Fruit fly (Drosophila melanogaster): ENCODE data around the gene CG2924.

Gene CG2924

dm6 chrX:2293294-2293988, 22.9 kb upstream of the CG2924 start, which contains the start of gene CG2865 (continued):
- TF ChIP-seq gcm2 (GFP tag; optimal IDR thresholded peaks at IDR 0.05) (peak; percentile 87), phol (tag; optimal IDR thresholded peaks at IDR 0.05) (peak; percentile 92), H15 (GFP tag; IDR thresholded peaks at IDR 0.05) (peak; percentile 69; the same call in 1 of the 3 replicates), maf-S (GFP tag; optimal IDR thresholded peaks at IDR 0.05) (peak; percentile 91), z (GFP tag; IDR thresholded peaks at IDR 0.05) (peak; percentile 80), CG32532 (GFP tag; IDR thresholded peaks at IDR 0.05) (peak; percentile 91), CG3281 (GFP tag; optimal IDR thresholded peaks at IDR 0.05) (peak; percentile 97), Antp (GFP tag; optimal IDR thresholded peaks at IDR 0.05) (peak; percentile 88), Sry-β (GFP tag; optimal IDR thresholded peaks at IDR 0.05) (peak; percentile 63), Ptx1 (GFP tag; IDR thresholded peaks at IDR 0.05) (peak; percentile 90), CG8388 (GFP tag; optimal IDR thresholded peaks at IDR 0.05) (peak; percentile 91), tio (GFP tag; optimal IDR thresholded peaks at IDR 0.05) (peak; percentile 90), CG10274 (GFP tag; optimal IDR thresholded peaks at IDR 0.05) (peak; percentile 79), CG11093 (GFP tag; IDR thresholded peaks at IDR 0.05) (peak; percentile 74; the same call in 2 of the 3 replicates), wek (GFP tag; optimal IDR thresholded peaks at IDR 0.05) (peak; percentile 73), CG3407 (GFP tag; optimal IDR thresholded peaks at IDR 0.05) (peak; percentile 88), NC2β (GFP tag; optimal IDR thresholded peaks at IDR 0.05) (peak; percentile 82), mld (GFP tag; IDR thresholded peaks at IDR 0.05; ENCODE audit: partially characterized antibody) (no peak), repo (GFP tag; optimal IDR thresholded peaks at IDR 0.05) (peak; percentile 78), jumu (GFP tag; optimal IDR thresholded peaks at IDR 0.05) (peak; percentile 87), Meics (GFP tag; optimal IDR thresholded peaks at IDR 0.05) (peak; percentile 97), CG6254 (GFP tag; optimal IDR thresholded peaks at IDR 0.05) (peak; percentile 91), CG17359 (tag; optimal IDR thresholded peaks at IDR 0.05) (peak; percentile 94), zfh2 (GFP tag; optimal IDR thresholded peaks at IDR 0.05) (peak; percentile 88), CG15479 (GFP tag; optimal IDR thresholded peaks at IDR 0.05) (peak; percentile 77), Atf6 (GFP tag; IDR thresholded peaks at IDR 0.05) (peak; percentile 93), ATbp (GFP tag; optimal IDR thresholded peaks at IDR 0.05) (peak; percentile 94), CG17612 (GFP tag; IDR thresholded peaks at IDR 0.05) (no peak), org-1 (GFP tag; optimal IDR thresholded peaks at IDR 0.05) (peak; percentile 95), CG18476 (GFP tag; optimal IDR thresholded peaks at IDR 0.05) (peak; percentile 84), Dref (GFP tag; IDR thresholded peaks at IDR 0.05) (no peak), tna (GFP tag; IDR thresholded peaks at IDR 0.05; ENCODE audit: partially characterized antibody) (0 out of 2 replicates have a peak, but pooled peaks have one; percentile 43), zfh1 (GFP tag; IDR thresholded peaks at IDR 0.05) (no peak; the same call in none of the 3 replicates), HmgZ (tag; optimal IDR thresholded peaks at IDR 0.05) (peak; percentile 96), CG18599 (GFP tag; optimal IDR thresholded peaks at IDR 0.05) (peak; percentile 98), chinmo (GFP tag; IDR thresholded peaks at IDR 0.05; ENCODE audit: partially characterized antibody) (peak; percentile 92), CG12219 (GFP tag; optimal IDR thresholded peaks at IDR 0.05) (peak; percentile 95), dm (GFP tag; optimal IDR thresholded peaks at IDR 0.05) (peak; percentile 83), btn (GFP tag; optimal IDR thresholded peaks at IDR 0.05) (peak; percentile 68), Opbp (GFP tag; IDR thresholded peaks at IDR 0.05; ENCODE audit: partially characterized antibody) (peak; percentile 53; the same call in 2 of the 3 replicates), sqz (GFP tag; optimal IDR thresholded peaks at IDR 0.05) (peak; percentile 95), Doc3 (GFP tag; IDR thresholded peaks at IDR 0.05; ENCODE audit: partially characterized antibody) (no peak), Blimp-1 (GFP tag; optimal IDR thresholded peaks at IDR 0.05) (peak; percentile 91), CG18011 (GFP tag; optimal IDR thresholded peaks at IDR 0.05) (peak; percentile 80), Stat92E (GFP tag; optimal IDR thresholded peaks at IDR 0.05) (peak in 1 of 3 experiments; percentile 90), CG34422 (GFP tag; IDR thresholded peaks at IDR 0.05) (peak; percentile 77; the same call in 2 of the 3 replicates), Ravus (GFP tag; IDR thresholded peaks at IDR 0.05) (peak; percentile 62), dmrt99B (tag; optimal IDR thresholded peaks at IDR 0.05) (peak; percentile 97)

Data from whole organism, embryonic.